Worm (Caenorhabditis elegans) whole organism, L1 larva: ENCODE data around the gene srh-7.

Experiments used
- C16A3.4 ChIP-seq: fragments of 150-350 bp; optimal IDR thresholded peaks from 2 replicates; lab custom pipeline; 2014; ENCODE audit warnings: missing biosample characterization, missing genetic modification characterization
- alr-1 ChIP-seq: fragments of 200-800 bp; sonication (Bioruptor generic); optimal IDR thresholded peaks from 2 replicates; lab custom pipeline; 2018; ENCODE audit warnings: borderline replicate concordance, mild to moderate bottlenecking, missing genetic modification characterization, missing compliant biosample characterization
- aly-2 ChIP-seq: fragments of 150-350 bp; optimal IDR thresholded peaks from 2 replicates; lab custom pipeline; 2014; ENCODE audit warnings: missing biosample characterization, missing genetic modification characterization
- ces-1 ChIP-seq: fragments of 150-350 bp; optimal IDR thresholded peaks from 2 replicates; lab custom pipeline; 2014; ENCODE audit warnings: missing biosample characterization, missing genetic modification reagents, missing genetic modification characterization
- efl-1 ChIP-seq, 4 experiments: fragments of 150-350 bp; optimal IDR thresholded peaks in 3 of 4; peaks in 1 of 4; 1 replicate in 1 of 4; 2 replicates in 3 of 4; lab custom pipeline; 2014; ENCODE audit warnings: missing biosample characterization in 2 of 4, missing genetic modification characterization in 2 of 4, missing genetic modification reagents in 2 of 4
- egl-27 ChIP-seq, 2 experiments: fragments of 150-350 bp in 1 of 2; sonication (generic microtip); optimal IDR thresholded peaks; 3 replicates each; lab custom pipeline; 2017 to 2018; ENCODE audit warnings: missing biosample characterization in 2 of 2, missing genetic modification characterization in 2 of 2, missing genetic modification reagents in 2 of 2
- elt-2 ChIP-seq: sonication (generic microtip); optimal IDR thresholded peaks from 2 replicates; lab custom pipeline; 2016; ENCODE audit warnings: missing genetic modification characterization, mild to moderate bottlenecking, inconsistent platforms, missing compliant biosample characterization, missing genetic modification reagents
- elt-3 ChIP-seq, 6 experiments: fragments of 150-350 bp in 1 of 6; sonication (generic microtip); optimal IDR thresholded peaks; 2 replicates each; lab custom pipeline; 2017 to 2018; ENCODE audit warnings: missing biosample characterization in 6 of 6, missing genetic modification characterization in 6 of 6, inconsistent platforms in 1 of 6
- fkh-4 ChIP-seq: sonication (generic microtip); optimal IDR thresholded peaks from 2 replicates; lab custom pipeline; 2016; ENCODE audit warnings: missing compliant biosample characterization, missing genetic modification characterization, borderline replicate concordance
- grh-1 ChIP-seq: fragments of 200-800 bp; sonication (Bioruptor generic); IDR thresholded peaks from 2 replicates; pipeline ENCODE4 v1.3.6; 2022; ENCODE audit warnings: missing genetic modification reagents, missing genetic modification characterization, missing compliant biosample characterization
- hpl-2 ChIP-seq: fragments of 150-350 bp; optimal IDR thresholded peaks from 2 replicates; lab custom pipeline; 2014; ENCODE audit warnings: missing biosample characterization, missing genetic modification reagents, missing genetic modification characterization
- lin-13 ChIP-seq: fragments of 150-350 bp; optimal IDR thresholded peaks from 2 replicates; lab custom pipeline; 2014; ENCODE audit warnings: missing biosample characterization, missing genetic modification reagents, missing genetic modification characterization
- lin-14 ChIP-seq: fragments of 200-800 bp; sonication (Bioruptor generic); optimal IDR thresholded peaks from 2 replicates; lab custom pipeline; 2018; ENCODE audit warnings: mild to moderate bottlenecking, missing genetic modification characterization, moderate library complexity, missing compliant biosample characterization
- lin-39 ChIP-seq: fragments of 150-350 bp; optimal IDR thresholded peaks from 2 replicates; lab custom pipeline; 2014; ENCODE audit warnings: missing biosample characterization, missing genetic modification reagents, missing genetic modification characterization
- lir-3 ChIP-seq: sonication (generic microtip); optimal IDR thresholded peaks from 2 replicates; lab custom pipeline; 2016; ENCODE audit warnings: mild to moderate bottlenecking, missing genetic modification characterization, moderate library complexity, missing compliant biosample characterization; ENCODE audit not compliant: poor library complexity
- mab-9 ChIP-seq: fragments of 200-800 bp; sonication (Bioruptor generic); IDR thresholded peaks from 2 replicates; pipeline ENCODE4 v1.3.6; 2022; ENCODE audit warnings: missing genetic modification reagents, missing genetic modification characterization, missing compliant biosample characterization
- nhr-12 ChIP-seq: sonication (generic microtip); optimal IDR thresholded peaks from 2 replicates; lab custom pipeline; 2017; ENCODE audit warnings: missing biosample characterization, missing genetic modification characterization
- nhr-20 ChIP-seq: sonication (generic microtip); optimal IDR thresholded peaks from 2 replicates; lab custom pipeline; 2016; ENCODE audit warnings: mild to moderate bottlenecking, missing genetic modification characterization, missing compliant biosample characterization
- nhr-47 ChIP-seq: sonication (generic microtip); optimal IDR thresholded peaks from 2 replicates; lab custom pipeline; 2016; ENCODE audit warnings: mild to moderate bottlenecking, missing genetic modification characterization, moderate library complexity, missing compliant biosample characterization
- pax-3 ChIP-seq: fragments of 200-800 bp; sonication (Bioruptor generic); optimal IDR thresholded peaks from 2 replicates; lab custom pipeline; 2018; ENCODE audit warnings: mild to moderate bottlenecking, missing genetic modification characterization, moderate library complexity, missing compliant biosample characterization
- rnt-1 ChIP-seq: sonication (generic microtip); optimal IDR thresholded peaks from 2 replicates; lab custom pipeline; 2016; ENCODE audit warnings: mild to moderate bottlenecking, missing genetic modification characterization, moderate library complexity, missing compliant biosample characterization
- skn-1 ChIP-seq: fragments of 150-350 bp; optimal IDR thresholded peaks from 2 replicates; lab custom pipeline; 2014; ENCODE audit warnings: missing biosample characterization, missing genetic modification characterization
- snpc-4 ChIP-seq: fragments of 150-350 bp; optimal IDR thresholded peaks from 2 replicates; lab custom pipeline; 2014; ENCODE audit warnings: missing biosample characterization, missing genetic modification characterization
- sptf-1 ChIP-seq: fragments of 150-350 bp; optimal IDR thresholded peaks from 2 replicates; lab custom pipeline; 2014; ENCODE audit warnings: missing biosample characterization, missing genetic modification characterization
- swsn-7 ChIP-seq: sonication (generic microtip); optimal IDR thresholded peaks from 2 replicates; lab custom pipeline; 2016; ENCODE audit warnings: missing genetic modification characterization, missing compliant biosample characterization
- tlp-1 ChIP-seq: fragments of 150-350 bp; optimal IDR thresholded peaks from 2 replicates; lab custom pipeline; 2014; ENCODE audit warnings: missing biosample characterization, missing genetic modification characterization
- unc-30 ChIP-seq: sonication (generic microtip); optimal IDR thresholded peaks from 2 replicates; lab custom pipeline; 2017; ENCODE audit warnings: missing biosample characterization, missing genetic modification characterization
- unc-62 ChIP-seq: fragments of 150-350 bp; optimal IDR thresholded peaks from 2 replicates; lab custom pipeline; 2014; ENCODE audit warnings: missing biosample characterization, missing genetic modification reagents, missing genetic modification characterization
- unc-98 ChIP-seq: fragments of 200-800 bp; sonication (Bioruptor generic); IDR thresholded peaks from 2 replicates; pipeline ENCODE4 v1.3.6; 2022; ENCODE audit warnings: missing genetic modification characterization, missing compliant biosample characterization
- zip-4 ChIP-seq: fragments of 200-800 bp; sonication (Bioruptor generic); optimal IDR thresholded peaks from 2 replicates; lab custom pipeline; 2018; ENCODE audit warnings: mild to moderate bottlenecking, missing genetic modification characterization, moderate library complexity, missing compliant biosample characterization

The srh-7 gene

ce11 chrV:4016780-4017179, 8.8 kb downstream of the srh-7 start, which contains the start of gene srw-89:
Gene srw-89, plus strand, starts transcription at chrV:4017080.
- TF ChIP-seq mab-9 (GFP tag; lab: Robert Waterston, UW) = no peak
- TF ChIP-seq tlp-1 (tag; lab: Kevin White, UChicago) = no peak
- TF ChIP-seq lir-3 (tag; lab: Kevin White, UChicago) = no peak
- TF ChIP-seq swsn-7 (tag; lab: Kevin White, UChicago) = no peak
- TF ChIP-seq unc-98 (GFP tag; lab: Robert Waterston, UW) = no peak
- no peak for TF ChIP-seq nhr-20
- TF ChIP-seq elt-2 (tag; lab: Kevin White, UChicago) = no peak
- no peak for TF ChIP-seq snpc-4 (tag; lab: Kevin White, UChicago)
- no peak for TF ChIP-seq efl-1 (optimal IDR thresholded peaks at IDR 0.05; lab: Kevin White, UChicago)
- TF ChIP-seq efl-1 (GFP tag; optimal IDR thresholded peaks at IDR 0.05 in 1 of 2; lab: Kevin White, UChicago) = no peak
- no peak for TF ChIP-seq fkh-4 (tag; lab: Kevin White, UChicago)
- TF ChIP-seq lin-39 (tag; lab: Kevin White, UChicago) = no peak
- no peak for TF ChIP-seq lin-14 (GFP tag; lab: Kevin White, UChicago)
- TF ChIP-seq alr-1 (tag; lab: Kevin White, UChicago) = no peak
- TF ChIP-seq, all 84 proteins: peak for 0

- TF ChIP-seq pax-3 (no peak), efl-1 (optimal IDR thresholded peaks at IDR 0.05; lab: Kevin White, UChicago) (no peak), efl-1 (GFP tag; optimal IDR thresholded peaks at IDR 0.05 in 1 of 2; lab: Kevin White, UChicago) (peak in 1 of 2 experiments; percentile 62)
Observed at ce11 chrV:4018591-4018990, 10.6 kb downstream of the srh-7 start.

- TF ChIP-seq aly-2 (tag; lab: Kevin White, UChicago) (no peak), rnt-1 (no peak), lin-13 (GFP tag; lab: Kevin White, UChicago) (no peak), elt-3 (tag; optimal IDR thresholded peaks at IDR 0.05; lab: Kevin White, UChicago) (no peak), unc-62 (GFP tag; lab: Kevin White, UChicago) (no peak), hpl-2 (GFP tag; lab: Kevin White, UChicago) (no peak), nhr-12 (tag; lab: Kevin White, UChicago) (no peak)
Observed at ce11 chrV:4019188-4019587, 11.2 kb downstream of the srh-7 start, which contains the start of gene K09D9.3. Gene K09D9.3, plus strand, starts transcription at chrV:4019488.

- no peak for TF ChIP-seq egl-27 (tag; optimal IDR thresholded peaks at IDR 0.05; lab: Kevin White, UChicago)
- no peak for TF ChIP-seq grh-1
- no peak for TF ChIP-seq C16A3.4 (tag; lab: Kevin White, UChicago)
- TF ChIP-seq unc-30 (tag; lab: Kevin White, UChicago) = no peak
- TF ChIP-seq, all 84 proteins: peak for 0
Observed at ce11 chrV:4021776-4022175, 13.7 kb downstream of the srh-7 start, which contains the start of gene K09D9.14. Gene K09D9.14, minus strand, starts transcription at chrV:4021876.

ce11 chrV:4022309-4022708, 14.3 kb downstream of the srh-7 start, which contains the start of gene cyp-35A3:
Gene cyp-35A3, plus strand, starts transcription at chrV:4022609.
- TF ChIP-seq sptf-1 (tag; lab: Kevin White, UChicago) (no peak), ces-1 (GFP tag; lab: Kevin White, UChicago) (no peak), nhr-47 (no peak), C16A3.4 (tag; lab: Kevin White, UChicago) (no peak), pax-3 (no peak)

- TF ChIP-seq skn-1 (tag; lab: Kevin White, UChicago) (peak; percentile 53), elt-2 (tag; lab: Kevin White, UChicago) (peak; percentile 74), zip-4 (GFP tag; lab: Kevin White, UChicago) (peak; percentile 73), grh-1 (no peak)
Observed at ce11 chrV:4024777-4025176, 16.8 kb downstream of the srh-7 start, which contains the start of gene K09D9.1. Gene K09D9.1, plus strand, starts transcription at chrV:4025047.
